Worm (Caenorhabditis elegans): ENCODE data around the gene Y17G7B.3.

Y17G7B.3 gene

ce11 chrII:11974048-11974995 lies 14.5 kb upstream of the Y17G7B.3 start (continued):
- TF ChIP-seq lin-38 (GFP tag; IDR thresholded peaks at IDR 0.05) (peak; percentile 45), dpl-1 (GFP tag; optimal IDR thresholded peaks at IDR 0.05) (no peak), mes-2 (tag; optimal IDR thresholded peaks at IDR 0.05; ENCODE audit: poor library complexity, severe bottlenecking) (peak; percentile 41), ceh-28 (tag; optimal IDR thresholded peaks at IDR 0.05) (no peak), ceh-20 (GFP tag; IDR thresholded peaks at IDR 0.05) (no peak), pha-4 (GFP tag; IDR thresholded peaks at IDR 0.05) (no peak), pha-4 (tag; optimal IDR thresholded peaks at IDR 0.05) (no peak), hlh-11 (tag; optimal IDR thresholded peaks at IDR 0.05) (peak; percentile 50), nhr-42 (GFP tag; IDR thresholded peaks at IDR 0.05) (peak; percentile 49), hif-1 (tag; optimal IDR thresholded peaks at IDR 0.05) (peak in 1 of 2 experiments; percentile 32), zip-2 (tag; optimal IDR thresholded peaks at IDR 0.05) (no peak), jun-1 (tag; optimal IDR thresholded peaks at IDR 0.05) (no peak), daf-12 (tag; optimal IDR thresholded peaks at IDR 0.05) (no peak), F44E2.7 (GFP tag; IDR thresholded peaks at IDR 0.05) (no peak), R02D3.7 (tag; optimal IDR thresholded peaks at IDR 0.05) (no peak), ZK337.2 (GFP tag; IDR thresholded peaks at IDR 0.05) (no peak), dmd-6 (GFP tag; IDR thresholded peaks at IDR 0.05) (no peak; the same call in 1 of the 2 replicates), mdt-29 (GFP tag; IDR thresholded peaks at IDR 0.05) (peak; percentile 37; the same call in 1 of the 2 replicates), nhr-6 (tag; optimal IDR thresholded peaks at IDR 0.05) (no peak), ctbp-1 (GFP tag; IDR thresholded peaks at IDR 0.05) (peak; percentile 6), nhr-48 (tag; optimal IDR thresholded peaks at IDR 0.05) (peak; percentile 34), F37D6.2 (tag; optimal IDR thresholded peaks at IDR 0.05) (no peak), ceh-44 (GFP tag; IDR thresholded peaks at IDR 0.05) (no peak), nhr-111 (GFP tag; optimal IDR thresholded peaks at IDR 0.05) (no peak), snpc-1.2 (GFP tag; IDR thresholded peaks at IDR 0.05) (0 out of 2 replicates have a peak, but pooled peaks have one; percentile 33), set-16 (GFP tag; IDR thresholded peaks at IDR 0.05) (no peak), zip-11 (GFP tag; IDR thresholded peaks at IDR 0.05) (peak; percentile 4; the same call in 1 of the 2 replicates), lir-3 (tag; optimal IDR thresholded peaks at IDR 0.05) (no peak), ces-1 (GFP tag; optimal IDR thresholded peaks at IDR 0.05) (no peak), T26A8.4 (GFP tag; IDR thresholded peaks at IDR 0.05) (peak; percentile 67), mep-1 (tag; optimal IDR thresholded peaks at IDR 0.05) (peak; percentile 51), ceh-62 (tag; optimal IDR thresholded peaks at IDR 0.05) (no peak), aha-1 (tag) (peak; percentile 96), ceh-82 (tag; optimal IDR thresholded peaks at IDR 0.05) (no peak), fos-1 (tag; optimal IDR thresholded peaks at IDR 0.05) (no peak), dmd-8 (GFP tag; IDR thresholded peaks at IDR 0.05) (no peak), lin-15B (tag; optimal IDR thresholded peaks at IDR 0.05) (no peak), ama-1 (optimal IDR thresholded peaks at IDR 0.05) (no peak), nhr-237 (tag; optimal IDR thresholded peaks at IDR 0.05) (no peak), unc-62 (GFP tag; optimal IDR thresholded peaks at IDR 0.05 in 1 of 2) (no peak), unc-62 (tag; optimal IDR thresholded peaks at IDR 0.05) (no peak), lin-1 (GFP tag; IDR thresholded peaks at IDR 0.05) (no peak), mdl-1 (tag; optimal IDR thresholded peaks at IDR 0.05) (no peak), tag-97 (GFP tag; IDR thresholded peaks at IDR 0.05) (0 out of 2 replicates have a peak, but pooled peaks have one; percentile 53), daf-19 (GFP tag; conservative IDR thresholded peaks at IDR 0.05) (no peak), zfp-3 (GFP tag; conservative IDR thresholded peaks at IDR 0.05) (no peak), spr-1 (tag; optimal IDR thresholded peaks at IDR 0.05) (no peak), saeg-2 (GFP tag; IDR thresholded peaks at IDR 0.05) (peak; percentile 40; the same call in 1 of the 2 replicates), snpc-4 (tag; optimal IDR thresholded peaks at IDR 0.05) (no peak), lsy-2 (tag; optimal IDR thresholded peaks at IDR 0.05) (peak in 1 of 2 experiments; percentile 64)

Data from whole organism, L4 larva.